Fruit fly (Drosophila melanogaster) whole organism, pupa: Measurements from ENCODE around the gene arg.
A peak's percentile ranks its signal among the peaks of the same experiment; 100 is the strongest.

ENCODE experiments used
- CG10348 ChIP-seq: fragments of 200-800 bp; sonication (Bioruptor generic); IDR thresholded peaks from 2 replicates; pipeline ENCODE4 v1.3.6; 2022; ENCODE audit warnings: missing biosample characterization, missing genetic modification characterization
- CG12605 ChIP-seq: fragments of 200-800 bp; sonication (Bioruptor generic); IDR thresholded peaks from 2 replicates; pipeline ENCODE4 v1.3.6; 2022; ENCODE audit warnings: missing biosample characterization, missing genetic modification characterization
- CG13204 ChIP-seq: fragments of 200-800 bp; sonication (Bioruptor generic); optimal IDR thresholded peaks from 2 replicates; lab custom pipeline; 2018; ENCODE audit warnings: missing biosample characterization, mild to moderate bottlenecking, missing genetic modification characterization, moderate library complexity
- CG14655 ChIP-seq: fragments of 200-800 bp; sonication (Bioruptor generic); optimal IDR thresholded peaks from 3 replicates; lab custom pipeline; 2017; ENCODE audit warnings: mild to moderate bottlenecking, missing biosample characterization, missing genetic modification reagents, missing genetic modification characterization
- CG15710 ChIP-seq: fragments of 200-800 bp; sonication (Bioruptor generic); optimal IDR thresholded peaks from 2 replicates; lab custom pipeline; 2018; ENCODE audit warnings: missing biosample characterization, mild to moderate bottlenecking, missing genetic modification characterization, moderate library complexity
- CG17806 ChIP-seq: fragments of 200-800 bp; sonication (Bioruptor generic); optimal IDR thresholded peaks from 2 replicates; lab custom pipeline; 2018; ENCODE audit warnings: missing biosample characterization, mild to moderate bottlenecking, missing genetic modification characterization, moderate library complexity
- CG32121 ChIP-seq: fragments of 200-800 bp; sonication (Bioruptor generic); IDR thresholded peaks from 2 replicates; pipeline ENCODE4 v1.3.6; 2022; ENCODE audit warnings: missing biosample characterization, missing genetic modification characterization
- CG34367 ChIP-seq: fragments of 200-800 bp; sonication (Bioruptor generic); optimal IDR thresholded peaks from 2 replicates; lab custom pipeline; 2018; ENCODE audit warnings: missing biosample characterization, mild to moderate bottlenecking, missing genetic modification characterization
- CG4496 ChIP-seq: fragments of 200-800 bp; sonication (Bioruptor generic); IDR thresholded peaks from 3 replicates; pipeline ENCODE4 v1.3.6; 2022; ENCODE audit warnings: missing biosample characterization, missing genetic modification characterization
- CG8159 ChIP-seq: fragments of 200-800 bp; sonication (Bioruptor generic); optimal IDR thresholded peaks from 3 replicates; lab custom pipeline; 2018; ENCODE audit warnings: missing biosample characterization, mild to moderate bottlenecking, missing genetic modification characterization, moderate library complexity
- CG8301 ChIP-seq: fragments of 200-800 bp; sonication (Bioruptor generic); optimal IDR thresholded peaks from 2 replicates; lab custom pipeline; 2018; ENCODE audit warnings: missing biosample characterization, mild to moderate bottlenecking, missing genetic modification characterization
- CG9948 ChIP-seq: fragments of 200-800 bp; sonication (Bioruptor generic); optimal IDR thresholded peaks from 2 replicates; lab custom pipeline; 2018; ENCODE audit warnings: missing biosample characterization, mild to moderate bottlenecking, missing genetic modification characterization, moderate library complexity
- D1 ChIP-seq: fragments of 200-800 bp; sonication (Bioruptor generic); optimal IDR thresholded peaks from 2 replicates; lab custom pipeline; 2018; ENCODE audit warnings: missing biosample characterization, mild to moderate bottlenecking, missing genetic modification characterization, moderate library complexity
- EcR ChIP-seq: fragments of 200-800 bp; sonication (Bioruptor generic); optimal IDR thresholded peaks from 3 replicates; lab custom pipeline; 2019; ENCODE audit warnings: missing biosample characterization, missing genetic modification characterization, mild to moderate bottlenecking, moderate library complexity, missing genetic modification reagents
- Ets98B ChIP-seq: fragments of 200-800 bp; sonication (Bioruptor generic); IDR thresholded peaks from 2 replicates; pipeline ENCODE4 v1.3.6; 2022; ENCODE audit warnings: missing biosample characterization, missing genetic modification characterization
- Pif1A ChIP-seq: fragments of 200-800 bp; sonication (Bioruptor generic); optimal IDR thresholded peaks from 3 replicates; lab custom pipeline; 2016; ENCODE audit warnings: missing biosample characterization, missing genetic modification characterization
- Pif1B ChIP-seq: fragments of 200-800 bp; sonication (Bioruptor generic); optimal IDR thresholded peaks from 3 replicates; lab custom pipeline; 2016; ENCODE audit warnings: missing biosample characterization, missing genetic modification characterization
- Snoo ChIP-seq: fragments of 200-800 bp; sonication (Bioruptor generic); optimal IDR thresholded peaks from 3 replicates; lab custom pipeline; 2017; ENCODE audit warnings: missing biosample characterization, mild to moderate bottlenecking, missing genetic modification characterization, inconsistent platforms
- fd96Ca ChIP-seq: fragments of 200-800 bp; sonication (Bioruptor generic); IDR thresholded peaks from 3 replicates; pipeline ENCODE4 v1.3.6; 2022; ENCODE audit warnings: missing biosample characterization, missing genetic modification characterization
- gl ChIP-seq: fragments of 200-800 bp; sonication (Bioruptor generic); optimal IDR thresholded peaks from 2 replicates; lab custom pipeline; 2018; ENCODE audit warnings: missing biosample characterization, mild to moderate bottlenecking, missing genetic modification characterization
- rn ChIP-seq: fragments of 200-800 bp; sonication (Bioruptor generic); IDR thresholded peaks from 2 replicates; pipeline ENCODE4 v1.3.6; 2022; ENCODE audit warnings: missing biosample characterization, missing genetic modification characterization

Gene arg

DNA sequence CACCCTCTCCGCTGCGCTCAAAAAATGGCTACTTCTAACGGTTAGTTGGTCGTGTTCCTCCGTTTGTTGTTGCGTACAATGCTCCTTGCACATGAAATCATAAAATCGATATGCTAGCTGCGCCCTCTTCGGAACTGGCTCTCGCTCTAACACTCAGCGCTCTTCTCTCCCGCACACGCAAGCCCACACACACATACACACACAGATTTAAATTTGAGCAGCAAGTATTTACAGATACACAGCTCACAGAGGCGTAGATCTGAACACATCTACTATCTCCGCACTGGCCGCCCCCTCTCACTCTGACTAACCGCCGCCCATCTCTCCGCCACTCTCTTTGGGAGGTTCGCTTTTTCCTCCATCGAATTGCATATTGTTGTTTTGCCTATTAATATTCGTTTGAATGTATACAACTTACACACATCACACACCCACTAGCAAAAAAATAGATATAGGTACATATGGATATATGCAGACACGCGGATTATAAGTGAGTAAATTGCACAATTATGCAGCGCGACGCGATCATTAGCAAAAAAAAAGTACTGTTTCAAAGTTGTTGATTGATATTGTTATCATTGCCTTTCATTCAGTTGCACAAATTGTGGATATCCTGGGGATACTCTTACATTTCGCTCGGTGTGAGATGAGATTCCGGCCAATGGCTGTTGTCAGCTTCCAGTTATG is 13.3 kb downstream of the arg start:
- TF ChIP-seq CG32121 (GFP tag; lab: Robert Waterston, UW) (peak; percentile 85), CG10348 (GFP tag; lab: Robert Waterston, UW) (peak; percentile 30; the same call in 1 of the 2 replicates), CG14655 (GFP tag; lab: Kevin White, UChicago) (peak; percentile 58), CG13204 (GFP tag; lab: Kevin White, UChicago) (peak; percentile 56), CG8159 (tag; lab: Kevin White, UChicago) (peak; percentile 45), EcR (GFP tag; lab: Kevin White, UChicago) (peak; percentile 49), rn (GFP tag; lab: Robert Waterston, UW) (no peak), CG15710 (tag; lab: Kevin White, UChicago) (peak; percentile 35), Pif1A (peak; percentile 69), CG12605 (GFP tag; lab: Robert Waterston, UW) (peak; percentile 66; the same call in 1 of the 2 replicates), Snoo (tag; lab: Kevin White, UChicago) (peak; percentile 63), CG9948 (peak; percentile 27), Ets98B (GFP tag; lab: Robert Waterston, UW) (peak; percentile 92), CG8301 (tag; lab: Kevin White, UChicago) (peak; percentile 23), CG4496 (GFP tag; lab: Robert Waterston, UW) (peak; percentile 87), Pif1B (GFP tag; lab: Kevin White, UChicago) (peak; percentile 48), CG17806 (tag; lab: Kevin White, UChicago) (peak; percentile 19), CG34367 (peak; percentile 54), gl (peak; percentile 24), fd96Ca (GFP tag; lab: Robert Waterston, UW) (peak; percentile 88), D1 (tag; lab: Kevin White, UChicago) (no peak)
- TF ChIP-seq, all 21 proteins: peak for 19

DNA sequence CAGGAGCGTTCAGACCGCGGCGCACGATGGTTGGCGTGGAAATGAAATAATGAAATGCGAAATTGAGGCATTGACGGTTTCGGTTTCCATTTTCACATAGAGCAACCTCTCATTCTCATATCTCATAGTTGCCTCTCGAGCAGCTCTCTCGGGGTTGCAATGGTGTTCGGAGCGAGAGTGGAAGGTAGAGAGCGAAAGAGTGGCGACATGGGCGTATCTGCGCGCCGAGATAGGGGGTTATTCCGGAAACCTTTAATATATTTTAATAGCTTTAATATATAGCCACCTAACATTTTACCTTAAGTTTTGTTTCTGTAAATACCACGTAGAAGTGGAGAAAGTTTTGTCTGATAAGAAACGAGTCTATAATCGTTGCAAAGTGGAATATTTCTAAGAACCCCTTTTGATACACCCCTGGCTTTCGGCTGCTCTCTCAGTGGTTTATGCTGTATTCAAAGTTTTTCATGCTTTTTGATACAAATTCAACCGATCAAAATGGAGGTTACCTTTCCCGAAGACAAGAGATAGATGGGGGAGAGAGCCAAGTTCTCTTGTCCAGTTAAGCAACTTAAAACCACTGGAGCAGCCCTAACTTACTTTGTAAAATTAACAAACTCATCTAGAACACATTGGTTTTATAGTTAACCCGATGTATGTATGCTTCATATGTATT is 14.1 kb downstream of the arg start, which contains the start of gene elav:
Gene elav, minus strand, starts transcription at position 48 of the 673 bp plus-strand sequence.
- peak; percentile 98 for TF ChIP-seq CG32121 (GFP tag; lab: Robert Waterston, UW)
- peak; percentile 98 for TF ChIP-seq Ets98B (GFP tag; lab: Robert Waterston, UW)
- peak; percentile 96 for TF ChIP-seq CG17806 (tag; lab: Kevin White, UChicago)
- peak; percentile 90 for TF ChIP-seq CG10348 (GFP tag; lab: Robert Waterston, UW)
- TF ChIP-seq D1 (tag; lab: Kevin White, UChicago) = peak; percentile 92
- TF ChIP-seq CG8159 (tag; lab: Kevin White, UChicago) = peak; percentile 98
- peak; percentile 98 for TF ChIP-seq CG14655 (GFP tag; lab: Kevin White, UChicago)
- TF ChIP-seq CG15710 (tag; lab: Kevin White, UChicago) = peak; percentile 98
- peak; percentile 98 for TF ChIP-seq fd96Ca (GFP tag; lab: Robert Waterston, UW)
- peak; percentile 93 for TF ChIP-seq gl
- TF ChIP-seq CG13204 (GFP tag; lab: Kevin White, UChicago) = peak; percentile 94
- peak; percentile 97 for TF ChIP-seq CG9948
- TF ChIP-seq EcR (GFP tag; lab: Kevin White, UChicago) = peak; percentile 47
- TF ChIP-seq Snoo (tag; lab: Kevin White, UChicago) = peak; percentile 98
- peak; percentile 98 for TF ChIP-seq CG8301 (tag; lab: Kevin White, UChicago)
- TF ChIP-seq Pif1B (GFP tag; lab: Kevin White, UChicago) = peak; percentile 97
- TF ChIP-seq CG4496 (GFP tag; lab: Robert Waterston, UW) = peak; percentile 98
- TF ChIP-seq Pif1A = peak; percentile 98
- TF ChIP-seq CG12605 (GFP tag; lab: Robert Waterston, UW) = peak; percentile 98
- TF ChIP-seq rn (GFP tag; lab: Robert Waterston, UW) = peak; percentile 85
- peak; percentile 95 for TF ChIP-seq CG34367

DNA sequence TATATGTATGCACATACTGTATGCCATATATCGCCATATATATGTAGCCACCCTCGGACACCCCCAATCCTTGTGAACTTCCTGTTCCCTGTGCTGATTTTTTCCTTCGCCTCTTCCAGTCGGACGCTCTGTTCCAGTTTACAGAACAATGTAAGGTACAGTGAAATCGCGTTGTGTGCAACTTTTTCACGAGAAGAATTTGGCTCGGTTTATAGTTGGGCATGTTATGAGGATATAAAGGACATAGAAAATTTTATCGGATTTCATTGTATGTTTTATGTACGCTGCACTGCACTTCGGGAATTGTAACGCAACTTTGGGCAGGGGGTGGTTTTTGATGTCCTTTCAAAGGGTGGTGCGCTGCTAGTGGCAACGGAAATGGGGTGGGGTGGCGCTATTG is 15.1 kb downstream of the arg start:
- TF ChIP-seq CG15710 (tag; lab: Kevin White, UChicago) (peak; percentile 4), CG14655 (GFP tag; lab: Kevin White, UChicago) (no peak), CG8159 (tag; lab: Kevin White, UChicago) (peak; percentile 1), CG4496 (GFP tag; lab: Robert Waterston, UW) (0 out of 3 replicates have a peak, but pooled peaks have one; percentile 33), CG32121 (GFP tag; lab: Robert Waterston, UW) (no peak)

DNA sequence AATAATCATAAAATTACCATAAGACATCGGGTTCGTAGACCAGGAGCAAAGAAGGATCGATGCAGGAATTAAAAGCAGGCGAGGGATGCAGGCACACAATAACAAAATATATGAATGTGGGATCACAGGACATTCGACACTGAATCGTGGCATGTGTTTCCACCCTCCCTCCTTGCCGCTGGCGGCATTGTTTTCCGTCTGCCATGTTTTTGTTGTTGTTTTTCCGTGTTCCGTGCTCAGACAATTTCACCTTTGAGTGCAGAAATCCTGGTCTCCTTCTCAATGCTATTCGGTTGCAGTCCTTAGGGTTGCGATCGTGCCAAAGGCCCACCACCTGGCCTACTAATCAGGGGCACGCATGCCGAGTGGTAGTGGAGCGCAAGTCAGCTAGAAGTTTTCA is 16.4 kb downstream of the arg start:
- TF ChIP-seq CG34367 = no peak

DNA sequence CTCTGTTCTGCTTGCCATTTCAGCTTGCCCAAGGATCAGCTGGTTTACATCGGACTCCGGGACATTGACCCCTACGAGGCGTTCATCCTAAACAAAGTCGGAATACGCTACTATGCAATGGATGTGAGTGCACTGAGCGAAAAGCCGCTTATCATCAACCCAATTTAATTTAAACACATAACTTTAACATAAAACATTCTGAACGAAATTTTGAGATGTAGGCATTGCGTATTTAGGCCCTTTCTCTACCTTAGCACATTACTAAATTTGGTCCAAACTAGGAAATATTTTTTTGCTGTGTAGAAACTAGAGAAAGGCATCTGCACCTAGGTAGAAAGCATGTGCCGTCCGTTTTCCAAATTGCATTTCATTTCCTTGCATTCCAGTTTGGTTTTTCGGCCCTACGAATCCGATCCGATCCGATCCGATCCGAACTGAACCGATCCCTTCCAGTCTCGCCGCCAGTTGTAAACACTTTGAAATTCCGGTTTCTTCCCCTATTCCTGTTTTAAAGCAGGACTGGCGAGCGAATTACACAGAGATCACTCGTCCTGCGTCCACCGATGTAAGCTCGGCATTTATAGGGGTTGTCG is 17.3 kb downstream of the arg start:
- TF ChIP-seq CG15710 (tag; lab: Kevin White, UChicago) = no peak
- no peak for TF ChIP-seq CG17806 (tag; lab: Kevin White, UChicago)
- TF ChIP-seq rn (GFP tag; lab: Robert Waterston, UW) = no peak
- no peak for TF ChIP-seq CG4496 (GFP tag; lab: Robert Waterston, UW)
- no peak for TF ChIP-seq EcR (GFP tag; lab: Kevin White, UChicago)
- no peak for TF ChIP-seq Ets98B (GFP tag; lab: Robert Waterston, UW)
- no peak for TF ChIP-seq CG14655 (GFP tag; lab: Kevin White, UChicago)
- no peak for TF ChIP-seq CG8159 (tag; lab: Kevin White, UChicago)
- TF ChIP-seq CG9948 = no peak
